Fruit fly (Drosophila melanogaster) whole organism, embryonic: ENCODE data around the gene COX7AL.

Source experiments
- Bgb ChIP-seq: fragments of 200-800 bp; sonication (Bioruptor generic); IDR thresholded peaks from 2 replicates; pipeline ENCODE4 v1.3.6; 2022; ENCODE audit warnings: missing biosample characterization, missing genetic modification characterization; ENCODE audit not compliant: partially characterized antibody
- CG12155 ChIP-seq: fragments of 200-800 bp; sonication (Bioruptor generic); optimal IDR thresholded peaks from 3 replicates; lab custom pipeline; 2016; ENCODE audit warnings: missing biosample characterization, missing genetic modification characterization
- CG1233 ChIP-seq: fragments of 200-800 bp; sonication (Bioruptor generic); optimal IDR thresholded peaks from 4 replicates; lab custom pipeline; 2018; ENCODE audit warnings: missing biosample characterization, mild to moderate bottlenecking, missing genetic modification characterization
- CG15514 ChIP-seq: fragments of 200-800 bp; sonication (Bioruptor generic); optimal IDR thresholded peaks from 3 replicates; lab custom pipeline; 2017; ENCODE audit warnings: missing biosample characterization, missing genetic modification characterization, mild to moderate bottlenecking, moderate library complexity, missing genetic modification reagents
- CG15696 ChIP-seq: fragments of 200-800 bp; sonication (Bioruptor generic); optimal IDR thresholded peaks from 2 replicates; lab custom pipeline; 2019; ENCODE audit warnings: missing biosample characterization, mild to moderate bottlenecking, missing genetic modification characterization, moderate library complexity
- CG1603 ChIP-seq: fragments of 200-800 bp; sonication (Bioruptor generic); optimal IDR thresholded peaks from 2 replicates; lab custom pipeline; 2019; ENCODE audit warnings: missing biosample characterization, mild to moderate bottlenecking, missing genetic modification characterization, moderate library complexity
- CG17829 ChIP-seq: fragments of 200-800 bp; optimal IDR thresholded peaks from 2 replicates; lab custom pipeline; 2019; ENCODE audit warnings: missing biosample characterization, mild to moderate bottlenecking, missing genetic modification characterization, moderate library complexity
- CG2120 ChIP-seq: fragments of 200-800 bp; sonication (Bioruptor generic); optimal IDR thresholded peaks from 3 replicates; lab custom pipeline; 2016; ENCODE audit warnings: missing biosample characterization, missing genetic modification characterization
- CG34422 ChIP-seq: fragments of 200-800 bp; sonication (Bioruptor generic); IDR thresholded peaks from 3 replicates; pipeline ENCODE4 v1.3.6; 2022; ENCODE audit warnings: missing biosample characterization, missing genetic modification characterization
- CG3995 ChIP-seq: fragments of 200-800 bp; sonication (Bioruptor generic); optimal IDR thresholded peaks from 3 replicates; lab custom pipeline; 2016; ENCODE audit warnings: missing biosample characterization, missing genetic modification characterization
- CG42726 ChIP-seq: fragments of 200-800 bp; sonication (Bioruptor generic); IDR thresholded peaks from 2 replicates; pipeline ENCODE4 v1.3.6; 2022; ENCODE audit warnings: missing biosample characterization, missing genetic modification characterization; ENCODE audit not compliant: partially characterized antibody
- CG4424 ChIP-seq: fragments of 200-800 bp; sonication (Bioruptor generic); optimal IDR thresholded peaks from 3 replicates; lab custom pipeline; 2016; ENCODE audit warnings: missing biosample characterization, missing genetic modification characterization
- CG6791 ChIP-seq: fragments of 200-800 bp; sonication (Bioruptor generic); IDR thresholded peaks from 3 replicates; pipeline ENCODE4 v1.3.6; 2022; ENCODE audit warnings: missing biosample characterization, missing genetic modification characterization; ENCODE audit not compliant: partially characterized antibody
- CG8290 ChIP-seq, 3 experiments: fragments of 200-800 bp; sonication (Bioruptor generic); optimal IDR thresholded peaks; 2 replicates each; lab custom pipeline; 2016 to 2019; ENCODE audit warnings: missing biosample characterization in 3 of 3, missing genetic modification characterization in 3 of 3, mild to moderate bottlenecking in 2 of 3, moderate library complexity in 1 of 3
- CG8388 ChIP-seq: fragments of 200-800 bp; sonication (Bioruptor generic); optimal IDR thresholded peaks from 2 replicates; lab custom pipeline; 2019; ENCODE audit warnings: missing biosample characterization, mild to moderate bottlenecking, missing genetic modification characterization, moderate library complexity
- CG8924 ChIP-seq: fragments of 200-800 bp; optimal IDR thresholded peaks from 3 replicates; lab custom pipeline; 2019; ENCODE audit warnings: missing biosample characterization, mild to moderate bottlenecking, missing genetic modification characterization, moderate library complexity
- CG9797 ChIP-seq: fragments of 200-800 bp; sonication (Bioruptor generic); optimal IDR thresholded peaks from 3 replicates; lab custom pipeline; 2018; ENCODE audit warnings: missing biosample characterization, mild to moderate bottlenecking, missing genetic modification characterization
- CG9932 ChIP-seq: fragments of 200-800 bp; sonication (Bioruptor generic); IDR thresholded peaks from 2 replicates; pipeline ENCODE4 v1.3.6; 2022; ENCODE audit warnings: missing biosample characterization, missing genetic modification characterization
- CTCF ChIP-seq: fragments of 200-800 bp; sonication (Bioruptor generic); optimal IDR thresholded peaks from 2 replicates; lab custom pipeline; 2017; ENCODE audit warnings: missing biosample characterization, mild to moderate bottlenecking, missing genetic modification characterization, moderate library complexity
- D19B ChIP-seq: fragments of 200-800 bp; sonication (Bioruptor generic); optimal IDR thresholded peaks from 2 replicates; lab custom pipeline; 2017; ENCODE audit warnings: missing biosample characterization, mild to moderate bottlenecking, missing genetic modification characterization
- Deaf1 ChIP-seq: fragments of 200-800 bp; optimal IDR thresholded peaks from 3 replicates; lab custom pipeline; 2019; ENCODE audit warnings: missing biosample characterization, mild to moderate bottlenecking, missing genetic modification characterization, moderate library complexity
- Doc3 ChIP-seq: fragments of 200-800 bp; sonication (Bioruptor generic); IDR thresholded peaks from 3 replicates; pipeline ENCODE4 v1.3.6; 2022; ENCODE audit warnings: missing biosample characterization, missing genetic modification characterization; ENCODE audit not compliant: partially characterized antibody
- Dref ChIP-seq: fragments of 200-800 bp; sonication (Bioruptor generic); IDR thresholded peaks from 2 replicates; pipeline ENCODE4 v1.3.6; 2022; ENCODE audit warnings: missing biosample characterization, missing genetic modification characterization
- Ets65A ChIP-seq: fragments of 200-800 bp; sonication (Bioruptor generic); peaks from one replicate; lab custom pipeline; 2016; ENCODE audit warnings: missing biosample characterization, missing genetic modification characterization
- Fer1 ChIP-seq: fragments of 200-800 bp; sonication (Bioruptor generic); optimal IDR thresholded peaks from 2 replicates; lab custom pipeline; 2017; ENCODE audit warnings: missing biosample characterization, mild to moderate bottlenecking, missing genetic modification characterization
- HLH4C ChIP-seq: fragments of 200-800 bp; sonication (Bioruptor generic); IDR thresholded peaks from 3 replicates; pipeline ENCODE4 v1.3.6; 2022; ENCODE audit warnings: missing biosample characterization, missing genetic modification characterization; ENCODE audit not compliant: partially characterized antibody
- HLH54F ChIP-seq: fragments of 200-800 bp; sonication (Bioruptor generic); optimal IDR thresholded peaks from 3 replicates; lab custom pipeline; 2016; ENCODE audit warnings: missing biosample characterization, missing genetic modification characterization
- HmgZ ChIP-seq: fragments of 200-800 bp; sonication (Bioruptor generic); optimal IDR thresholded peaks from 2 replicates; lab custom pipeline; 2018; ENCODE audit warnings: missing biosample characterization, mild to moderate bottlenecking, missing genetic modification characterization
- Nf-YB ChIP-seq: fragments of 200-800 bp; sonication (Bioruptor generic); optimal IDR thresholded peaks from 3 replicates; lab custom pipeline; 2019; ENCODE audit warnings: missing biosample characterization, mild to moderate bottlenecking, missing genetic modification characterization, moderate library complexity
- Opbp ChIP-seq: fragments of 200-800 bp; sonication (Bioruptor generic); IDR thresholded peaks from 3 replicates; pipeline ENCODE4 v1.3.6; 2022; ENCODE audit warnings: missing biosample characterization, missing genetic modification characterization; ENCODE audit not compliant: partially characterized antibody
- Pdp1 ChIP-seq, 2 experiments: fragments of 200-800 bp; sonication (Bioruptor generic); optimal IDR thresholded peaks; 3 replicates each; lab custom pipeline; 2016; ENCODE audit warnings: missing biosample characterization in 2 of 2, missing genetic modification characterization in 2 of 2, mild to moderate bottlenecking in 1 of 2, moderate library complexity in 1 of 2
- Scr ChIP-seq: fragments of 200-800 bp; sonication (Bioruptor generic); IDR thresholded peaks from 2 replicates; pipeline ENCODE4 v1.3.6; 2022; ENCODE audit warnings: missing biosample characterization, missing genetic modification characterization; ENCODE audit not compliant: partially characterized antibody
- Sin3A ChIP-seq: fragments of >200 bp; optimal IDR thresholded peaks from 2 replicates; lab custom pipeline; 2018
- Ssrp ChIP-seq: fragments of 200-800 bp; sonication (Bioruptor generic); optimal IDR thresholded peaks from 2 replicates; lab custom pipeline; 2018; ENCODE audit warnings: missing biosample characterization, mild to moderate bottlenecking, missing genetic modification characterization, moderate library complexity
- az2 ChIP-seq: fragments of 200-800 bp; sonication (Bioruptor generic); optimal IDR thresholded peaks from 3 replicates; lab custom pipeline; 2016; ENCODE audit warnings: missing biosample characterization, missing genetic modification characterization
- chif ChIP-seq, 2 experiments: fragments of 200-800 bp; sonication (Bioruptor generic); optimal IDR thresholded peaks; 3 replicates each; lab custom pipeline; 2016; ENCODE audit warnings: missing biosample characterization in 2 of 2, missing genetic modification characterization in 2 of 2
- grau ChIP-seq: fragments of 200-800 bp; optimal IDR thresholded peaks from 3 replicates; lab custom pipeline; 2019; ENCODE audit warnings: missing biosample characterization, mild to moderate bottlenecking, missing genetic modification characterization, moderate library complexity
- hbn ChIP-seq: fragments of 200-800 bp; sonication (Bioruptor generic); IDR thresholded peaks from 2 replicates; pipeline ENCODE4 v1.3.6; 2022; ENCODE audit warnings: missing biosample characterization, missing genetic modification characterization; ENCODE audit not compliant: partially characterized antibody
- jing ChIP-seq: fragments of 200-800 bp; sonication (Bioruptor generic); optimal IDR thresholded peaks from 2 replicates; lab custom pipeline; 2018; ENCODE audit warnings: missing biosample characterization, mild to moderate bottlenecking, missing genetic modification characterization
- knrl ChIP-seq: fragments of 200-800 bp; sonication (Bioruptor generic); IDR thresholded peaks from 3 replicates; pipeline ENCODE4 v1.3.6; 2022; ENCODE audit warnings: missing biosample characterization, missing genetic modification characterization; ENCODE audit not compliant: partially characterized antibody
- nmo ChIP-seq: fragments of 200-800 bp; sonication (Bioruptor generic); optimal IDR thresholded peaks from 2 replicates; lab custom pipeline; 2018; ENCODE audit warnings: missing biosample characterization, mild to moderate bottlenecking, missing genetic modification characterization, moderate library complexity
- pho ChIP-seq: fragments of 200-800 bp; sonication (Bioruptor generic); optimal IDR thresholded peaks from 2 replicates; lab custom pipeline; 2016; ENCODE audit warnings: missing biosample characterization, missing genetic modification characterization
- row ChIP-seq: fragments of 200-800 bp; sonication (Bioruptor generic); IDR thresholded peaks from 3 replicates; pipeline ENCODE4 v1.3.6; 2022; ENCODE audit warnings: missing biosample characterization, missing genetic modification characterization
- sqz ChIP-seq: fragments of 200-800 bp; sonication (Bioruptor generic); optimal IDR thresholded peaks from 3 replicates; lab custom pipeline; 2018; ENCODE audit warnings: missing biosample characterization, mild to moderate bottlenecking, missing genetic modification characterization
- stc ChIP-seq: fragments of 200-800 bp; sonication (Bioruptor generic); IDR thresholded peaks from 2 replicates; pipeline ENCODE4 v1.3.6; 2022; ENCODE audit warnings: missing biosample characterization, missing genetic modification characterization
- stwl ChIP-seq: fragments of 200-800 bp; sonication (Bioruptor generic); optimal IDR thresholded peaks from 3 replicates; lab custom pipeline; 2018; ENCODE audit warnings: missing biosample characterization, mild to moderate bottlenecking, missing genetic modification characterization, moderate library complexity
- twi ChIP-seq: fragments of 200-800 bp; optimal IDR thresholded peaks from 2 replicates; lab custom pipeline; 2019; ENCODE audit warnings: missing biosample characterization, mild to moderate bottlenecking, missing genetic modification characterization, moderate library complexity
- zen ChIP-seq: fragments of 200-800 bp; sonication (Bioruptor generic); optimal IDR thresholded peaks from 3 replicates; lab custom pipeline; 2018; ENCODE audit warnings: missing biosample characterization, mild to moderate bottlenecking, missing genetic modification characterization, moderate library complexity

Gene COX7AL

dm6 chr3R:8349449-8350115 lies 6.1 kb downstream of the COX7AL start, which contains the start of gene Atg13 (continued):
- TF ChIP-seq CG1233 (peak; percentile 10), Nf-YB (no peak), twi (tag; lab: Kevin White, UChicago) (peak; percentile 6), CG2120 (GFP tag; lab: Kevin White, UChicago) (peak; percentile 46), sqz (peak; percentile 49), CG1603 (tag; lab: Kevin White, UChicago) (peak; percentile 16), Scr (GFP tag; lab: Robert Waterston, UW) (peak; percentile 77), Ssrp (tag; lab: Kevin White, UChicago) (peak; percentile 33), Ets65A (GFP tag; lab: Kevin White, UChicago) (peak; percentile 84), grau (tag; lab: Kevin White, UChicago) (peak; percentile 46), CG9797 (peak; percentile 28), CG8290 (GFP tag; optimal IDR thresholded peaks at IDR 0.05; lab: Kevin White, UChicago) (peak; percentile 40), CG8290 (tag; optimal IDR thresholded peaks at IDR 0.05; lab: Kevin White, UChicago) (peak in 1 of 2 experiments; percentile 23), CG8924 (tag; lab: Kevin White, UChicago) (peak; percentile 54), Deaf1 (tag; lab: Kevin White, UChicago) (no peak), stwl (tag; lab: Kevin White, UChicago) (peak; percentile 25), row (GFP tag; lab: Robert Waterston, UW) (peak; percentile 82), chif (GFP tag; optimal IDR thresholded peaks at IDR 0.05; lab: Kevin White, UChicago) (peak in 1 of 2 experiments; percentile 38), Bgb (GFP tag; lab: Robert Waterston, UW) (peak; percentile 81), CG12155 (GFP tag; lab: Kevin White, UChicago) (peak; percentile 20), CTCF (no peak), Pdp1 (GFP tag; optimal IDR thresholded peaks at IDR 0.05; lab: Kevin White, UChicago) (peak in 1 of 2 experiments; percentile 9), hbn (GFP tag; lab: Robert Waterston, UW) (peak; percentile 43; the same call in 1 of the 2 replicates), CG34422 (GFP tag; lab: Robert Waterston, UW) (peak; percentile 6; the same call in 1 of the 3 replicates), CG42726 (GFP tag; lab: Robert Waterston, UW) (peak; percentile 82), HLH4C (peak; percentile 69), CG15696 (tag; lab: Kevin White, UChicago) (peak; percentile 29), Fer1 (GFP tag; lab: Kevin White, UChicago) (peak; percentile 12), Doc3 (GFP tag; lab: Robert Waterston, UW) (peak; percentile 42; the same call in 1 of the 3 replicates), HLH54F (peak; percentile 15), CG15514 (peak; percentile 44), HmgZ (no peak), CG9932 (peak; percentile 18; the same call in 1 of the 2 replicates), CG4424 (GFP tag; lab: Kevin White, UChicago) (peak; percentile 23), Opbp (GFP tag; lab: Robert Waterston, UW) (peak; percentile 85), jing (GFP tag; lab: Kevin White, UChicago) (no peak), stc (GFP tag; lab: Robert Waterston, UW) (no peak), Sin3A (lab: Kevin White, UChicago) (peak; percentile 92), CG8388 (no peak), zen (peak; percentile 36), CG3995 (no peak), D19B (GFP tag; lab: Kevin White, UChicago) (no peak), az2 (GFP tag; lab: Kevin White, UChicago) (peak; percentile 16), CG17829 (tag; lab: Kevin White, UChicago) (peak; percentile 24), CG6791 (peak; percentile 91), Dref (GFP tag; lab: Robert Waterston, UW) (peak; percentile 89), knrl (peak; percentile 73), nmo (peak; percentile 70), pho (GFP tag; lab: Kevin White, UChicago) (peak; percentile 27)
